Worm (Caenorhabditis elegans): Measurements from ENCODE around the gene F48G7.10.

Gene F48G7.10

ce11 chrV:620987-621386 lies 13.8 kb downstream of the F48G7.10 start:
- TF ChIP-seq ceh-45 (GFP tag; IDR thresholded peaks at IDR 0.05), result no peak
- TF ChIP-seq sox-2 (GFP tag; IDR thresholded peaks at IDR 0.05), result no peak
- no peak for TF ChIP-seq pat-9 (tag; optimal IDR thresholded peaks at IDR 0.05)
- TF ChIP-seq elt-4 (tag; optimal IDR thresholded peaks at IDR 0.05), result no peak
- TF ChIP-seq ceh-6 (GFP tag; optimal IDR thresholded peaks at IDR 0.05), result no peak
- TF ChIP-seq odd-2 (tag; optimal IDR thresholded peaks at IDR 0.05), result no peak
- no peak for TF ChIP-seq ceh-24 (tag; optimal IDR thresholded peaks at IDR 0.05)
- no peak for TF ChIP-seq madf-2 (tag; optimal IDR thresholded peaks at IDR 0.05)
- TF ChIP-seq unc-55 (GFP tag; optimal IDR thresholded peaks at IDR 0.05), result no peak
- TF ChIP-seq Y22D7AL.16 (tag; optimal IDR thresholded peaks at IDR 0.05), result no peak
- no peak for TF ChIP-seq hlh-13 (GFP tag; optimal IDR thresholded peaks at IDR 0.05)
- TF ChIP-seq pros-1 (tag; optimal IDR thresholded peaks at IDR 0.05), result no peak
- no peak for TF ChIP-seq C38D4.7 (GFP tag; optimal IDR thresholded peaks at IDR 0.05)
- TF ChIP-seq nhr-11 (tag; optimal IDR thresholded peaks at IDR 0.05), result no peak
- no peak for TF ChIP-seq ceh-14 (tag; optimal IDR thresholded peaks at IDR 0.05)
- TF ChIP-seq K02D7.2 (tag; optimal IDR thresholded peaks at IDR 0.05), result no peak
- no peak for TF ChIP-seq sox-4 (tag; optimal IDR thresholded peaks at IDR 0.05)
- no peak for TF ChIP-seq ceh-19 (GFP tag; optimal IDR thresholded peaks at IDR 0.05)
- TF ChIP-seq fkh-10 (GFP tag; optimal IDR thresholded peaks at IDR 0.05), result no peak

ce11 chrV:619054-619453 lies 15.7 kb downstream of the F48G7.10 start, which contains the start of gene F48G7.4:
TSS of gene F48G7.4 (plus strand) at chrV:619453.
- TF ChIP-seq ceh-18 (tag; optimal IDR thresholded peaks at IDR 0.05) (peak; percentile 14), gmeb-2 (tag; optimal IDR thresholded peaks at IDR 0.05) (no peak), unc-55 (GFP tag; optimal IDR thresholded peaks at IDR 0.05) (peak; percentile 83)

- TF ChIP-seq C38D4.7 (GFP tag; optimal IDR thresholded peaks at IDR 0.05), result no peak
- TF ChIP-seq ets-4 (tag; optimal IDR thresholded peaks at IDR 0.05), result no peak
- no peak for TF ChIP-seq pax-1 (tag; optimal IDR thresholded peaks at IDR 0.05)
- TF ChIP-seq hlh-6 (tag; optimal IDR thresholded peaks at IDR 0.05), result no peak
- no peak for TF ChIP-seq dmd-4 (tag; optimal IDR thresholded peaks at IDR 0.05; ENCODE audit: borderline replicate concordance)
- no peak for TF ChIP-seq pha-4 (tag; optimal IDR thresholded peaks at IDR 0.05)
- TF ChIP-seq odd-2 (tag; optimal IDR thresholded peaks at IDR 0.05), result no peak
- no peak for TF ChIP-seq Y22D7AL.16 (tag; optimal IDR thresholded peaks at IDR 0.05)
- TF ChIP-seq ceh-30 (tag; optimal IDR thresholded peaks at IDR 0.05), result no peak
Observed at ce11 chrV:617917-618316, 16.8 kb downstream of the F48G7.10 start.

DNA sequence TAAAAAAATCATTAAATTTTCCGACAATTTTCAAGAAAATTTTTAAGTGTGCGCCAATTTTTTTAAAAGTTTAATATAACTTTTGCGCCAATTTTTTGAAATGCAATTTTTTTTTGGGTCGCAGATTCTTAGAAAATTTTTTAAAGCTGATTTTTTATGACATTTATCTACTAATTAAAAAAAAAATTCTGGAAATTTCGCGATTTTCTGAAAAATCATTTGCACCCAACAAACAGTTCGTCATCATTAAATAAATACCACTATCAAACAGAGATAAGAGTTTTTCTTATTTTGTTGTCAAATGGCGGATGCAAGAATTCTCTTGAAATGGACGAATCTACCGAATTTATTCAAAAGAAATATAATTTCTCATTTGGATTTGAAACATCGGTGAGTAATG lies 19.5 kb downstream of the F48G7.10 start, which contains the start of gene F48G7.13:
Gene F48G7.13 (plus strand): TSS at position 301 of the 400 bp plus-strand sequence.
- no peak for TF ChIP-seq nhr-11 (tag; optimal IDR thresholded peaks at IDR 0.05)
- TF ChIP-seq hlh-15 (tag; optimal IDR thresholded peaks at IDR 0.05), result no peak
- no peak for TF ChIP-seq ceh-45 (GFP tag; IDR thresholded peaks at IDR 0.05)
- no peak for TF ChIP-seq pat-9 (tag; optimal IDR thresholded peaks at IDR 0.05)
- no peak for TF ChIP-seq zip-5 (tag; optimal IDR thresholded peaks at IDR 0.05)
- no peak for TF ChIP-seq hlh-30 (tag; optimal IDR thresholded peaks at IDR 0.05; ENCODE audit: insufficient read depth)
- TF ChIP-seq unc-86 (tag; optimal IDR thresholded peaks at IDR 0.05), result no peak
- TF ChIP-seq ceh-14 (tag; optimal IDR thresholded peaks at IDR 0.05), result no peak
- TF ChIP-seq ceh-9 (tag; optimal IDR thresholded peaks at IDR 0.05), result no peak
- no peak for TF ChIP-seq F13H6.1 (tag; optimal IDR thresholded peaks at IDR 0.05)
- no peak for TF ChIP-seq lim-6 (tag; optimal IDR thresholded peaks at IDR 0.05)
- TF ChIP-seq T23F11.4 (GFP tag; optimal IDR thresholded peaks at IDR 0.05), result no peak
- TF ChIP-seq pha-2 (tag; optimal IDR thresholded peaks at IDR 0.05), result no peak
- TF ChIP-seq ceh-48 (tag; optimal IDR thresholded peaks at IDR 0.05), result no peak
